Worm (Caenorhabditis elegans): ENCODE data around the gene F53E4.1.

F53E4.1 gene

DNA sequence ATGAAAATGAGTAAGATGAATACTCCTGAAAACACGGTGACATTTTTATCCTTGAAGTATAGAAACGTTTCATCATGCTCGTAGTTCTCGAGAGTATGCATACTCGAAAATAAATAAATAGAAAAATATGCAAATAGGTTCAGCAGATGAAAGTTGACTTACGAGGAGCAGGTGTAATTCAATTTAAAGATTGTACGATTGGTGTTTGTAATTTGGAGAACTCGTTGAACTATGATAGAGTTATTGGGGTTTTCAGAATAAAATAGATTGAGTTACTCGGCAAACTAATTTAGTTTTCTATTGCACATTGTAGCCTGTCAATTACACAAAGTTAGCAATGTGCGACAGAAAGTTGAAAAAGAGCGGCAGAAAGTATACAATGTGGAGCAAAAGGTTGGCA is 29.2 kb downstream of the F53E4.1 start, which contains the start of gene srz-44:
srz-44 (minus strand) TSS at position 101 of the 400 bp plus-strand sequence.
- TF ChIP-seq mab-5 (tag; optimal IDR thresholded peaks at IDR 0.05) (no peak), nhr-11 (tag; optimal IDR thresholded peaks at IDR 0.05) (no peak), crh-2 (tag; optimal IDR thresholded peaks at IDR 0.05) (no peak), R02D3.7 (tag; optimal IDR thresholded peaks at IDR 0.05) (no peak), peb-1 (tag; optimal IDR thresholded peaks at IDR 0.05) (no peak), sem-4 (tag; optimal IDR thresholded peaks at IDR 0.05) (no peak)

DNA sequence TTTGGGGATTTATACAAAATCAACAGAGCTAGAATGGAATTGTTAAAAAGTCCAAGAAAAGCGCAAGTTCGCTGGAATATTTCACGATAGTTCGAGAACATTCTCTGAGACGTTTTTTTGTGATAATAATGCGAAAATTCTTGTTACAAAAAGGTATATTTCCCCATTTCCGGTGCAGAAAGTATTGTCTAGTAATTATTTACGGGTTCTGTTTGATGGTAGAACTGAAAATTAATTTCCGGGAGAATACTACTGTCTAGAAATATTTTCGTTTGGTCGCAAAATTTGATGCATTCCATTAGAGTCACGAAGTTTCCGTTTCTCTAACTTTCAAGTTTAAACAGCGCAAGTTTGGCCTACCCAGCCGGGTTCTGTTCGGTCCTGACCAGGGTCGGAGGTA is 38.6 kb downstream of the F53E4.1 start, which contains the start of gene str-248:
str-248 (minus strand) TSS at position 101 of the 400 bp plus-strand sequence.
- TF ChIP-seq ceh-82 (tag; optimal IDR thresholded peaks at IDR 0.05) (no peak), alr-1 (tag; optimal IDR thresholded peaks at IDR 0.05) (no peak), crh-2 (tag; optimal IDR thresholded peaks at IDR 0.05) (no peak), nhr-10 (tag; optimal IDR thresholded peaks at IDR 0.05) (no peak), egl-27 (tag; optimal IDR thresholded peaks at IDR 0.05) (no peak), ceh-16 (tag; optimal IDR thresholded peaks at IDR 0.05) (no peak), nhr-12 (tag; optimal IDR thresholded peaks at IDR 0.05) (no peak), gmeb-1 (tag; optimal IDR thresholded peaks at IDR 0.05) (no peak), ztf-4 (tag; optimal IDR thresholded peaks at IDR 0.05) (no peak), lin-13 (GFP tag; optimal IDR thresholded peaks at IDR 0.05) (no peak), ztf-1 (GFP tag; conservative IDR thresholded peaks at IDR 0.05) (no peak)

DNA sequence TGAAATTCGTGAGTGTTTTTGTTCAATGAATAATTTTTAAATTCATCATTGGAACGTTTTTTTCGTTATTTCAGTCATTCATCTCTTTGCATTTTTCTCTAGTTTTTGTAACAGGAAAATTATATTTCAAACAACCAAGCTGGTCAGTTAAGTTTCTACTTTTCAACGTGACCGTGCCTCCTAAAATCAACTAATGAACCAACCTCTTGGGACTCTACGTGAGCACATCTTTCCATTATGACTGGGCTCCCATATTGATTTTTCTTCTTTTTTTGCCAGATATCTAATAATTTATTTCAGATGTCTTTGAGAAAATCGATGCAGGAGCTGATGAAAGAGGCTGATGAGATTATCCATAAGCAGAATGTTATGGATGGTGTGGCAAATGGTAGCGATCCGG is 42.5 kb downstream of the F53E4.1 start, which contains the start of gene C55A1.11:
C55A1.11 (plus strand) TSS at position 301 of the 400 bp plus-strand sequence.
- TF ChIP-seq ceh-82 (tag; optimal IDR thresholded peaks at IDR 0.05), result no peak
- no peak for TF ChIP-seq elt-3 (tag; optimal IDR thresholded peaks at IDR 0.05)
- no peak for TF ChIP-seq blmp-1 (tag; optimal IDR thresholded peaks at IDR 0.05; ENCODE audit: insufficient read depth)
- TF ChIP-seq gmeb-1 (tag; optimal IDR thresholded peaks at IDR 0.05), result no peak
- no peak for TF ChIP-seq ama-1 (optimal IDR thresholded peaks at IDR 0.05)
- no peak for TF ChIP-seq nhr-237 (tag; optimal IDR thresholded peaks at IDR 0.05)
- no peak for TF ChIP-seq snpc-4 (tag; optimal IDR thresholded peaks at IDR 0.05)
- no peak for TF ChIP-seq C34F6.9 (tag; optimal IDR thresholded peaks at IDR 0.05)
- TF ChIP-seq nhr-21 (tag; optimal IDR thresholded peaks at IDR 0.05), result no peak

DNA sequence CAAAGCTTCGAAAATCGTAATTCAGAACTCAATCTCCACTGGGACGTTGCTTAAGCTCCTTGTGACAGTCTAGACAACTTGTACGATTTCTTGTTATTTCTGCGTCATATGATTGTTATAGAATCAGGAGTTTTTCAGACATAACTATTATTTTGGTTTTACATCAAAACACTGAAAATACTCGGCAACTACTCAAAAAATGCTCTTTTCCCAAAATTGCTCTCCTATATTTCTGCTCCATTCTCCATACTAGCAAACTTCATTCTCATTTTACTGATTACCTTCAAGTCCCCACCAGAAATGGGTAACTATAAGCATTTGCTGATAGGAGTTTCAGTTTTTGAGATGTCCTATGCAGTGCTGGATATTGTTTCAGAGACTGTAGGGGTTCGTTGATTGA is 46.6 kb downstream of the F53E4.1 start, which contains the start of gene C55A1.1:
C55A1.1 (plus strand) TSS at position 301 of the 400 bp plus-strand sequence.
- TF ChIP-seq nhr-6 (tag; optimal IDR thresholded peaks at IDR 0.05) (no peak), sma-9 (GFP tag; optimal IDR thresholded peaks at IDR 0.05) (no peak), sma-9 (tag; optimal IDR thresholded peaks at IDR 0.05) (no peak), nhr-237 (tag; optimal IDR thresholded peaks at IDR 0.05) (no peak)

DNA sequence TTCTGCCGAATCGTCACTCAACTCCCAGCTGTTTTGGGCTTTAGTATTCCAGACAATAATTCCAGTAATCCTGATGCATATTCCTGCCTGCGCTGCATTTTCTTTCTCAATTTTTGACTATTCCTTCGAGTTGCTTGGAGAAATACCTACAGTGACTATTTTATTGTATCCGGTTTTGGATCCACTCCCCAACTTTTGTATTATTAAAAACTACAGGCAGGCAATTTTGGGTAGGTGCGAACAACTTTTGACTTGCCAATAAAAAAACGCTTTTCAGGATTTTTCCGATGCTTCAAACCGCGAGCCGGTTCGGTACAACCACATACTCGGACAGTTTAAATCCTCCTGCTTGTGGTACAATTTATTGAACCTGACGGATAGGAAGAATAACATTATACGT is 53.6 kb downstream of the F53E4.1 start:
- TF ChIP-seq nhr-10 (tag; optimal IDR thresholded peaks at IDR 0.05), result no peak
- TF ChIP-seq blmp-1 (tag; optimal IDR thresholded peaks at IDR 0.05; ENCODE audit: insufficient read depth), result no peak
- TF ChIP-seq mab-5 (tag; optimal IDR thresholded peaks at IDR 0.05), result no peak
- TF ChIP-seq egl-27 (tag; optimal IDR thresholded peaks at IDR 0.05), result no peak
- no peak for TF ChIP-seq ztf-11 (tag; optimal IDR thresholded peaks at IDR 0.05)
- TF ChIP-seq snpc-4 (tag; optimal IDR thresholded peaks at IDR 0.05), result no peak
- TF ChIP-seq peb-1 (tag; optimal IDR thresholded peaks at IDR 0.05), result no peak
- no peak for TF ChIP-seq sma-3 (GFP tag; optimal IDR thresholded peaks at IDR 0.05)
- TF ChIP-seq unc-39 (tag; optimal IDR thresholded peaks at IDR 0.05), result no peak
- no peak for TF ChIP-seq nhr-237 (tag; optimal IDR thresholded peaks at IDR 0.05)
- TF ChIP-seq ceh-16 (tag; optimal IDR thresholded peaks at IDR 0.05), result no peak
- no peak for TF ChIP-seq C34F6.9 (tag; optimal IDR thresholded peaks at IDR 0.05)
- TF ChIP-seq skn-1 (tag; optimal IDR thresholded peaks at IDR 0.05), result no peak
- TF ChIP-seq Y55F3AM.14 (GFP tag; optimal IDR thresholded peaks at IDR 0.05), result no peak
- no peak for TF ChIP-seq lin-11 (tag; optimal IDR thresholded peaks at IDR 0.05)
- no peak for TF ChIP-seq F13H6.1 (tag; optimal IDR thresholded peaks at IDR 0.05)
- TF ChIP-seq mbf-1 (tag; optimal IDR thresholded peaks at IDR 0.05), result no peak

DNA sequence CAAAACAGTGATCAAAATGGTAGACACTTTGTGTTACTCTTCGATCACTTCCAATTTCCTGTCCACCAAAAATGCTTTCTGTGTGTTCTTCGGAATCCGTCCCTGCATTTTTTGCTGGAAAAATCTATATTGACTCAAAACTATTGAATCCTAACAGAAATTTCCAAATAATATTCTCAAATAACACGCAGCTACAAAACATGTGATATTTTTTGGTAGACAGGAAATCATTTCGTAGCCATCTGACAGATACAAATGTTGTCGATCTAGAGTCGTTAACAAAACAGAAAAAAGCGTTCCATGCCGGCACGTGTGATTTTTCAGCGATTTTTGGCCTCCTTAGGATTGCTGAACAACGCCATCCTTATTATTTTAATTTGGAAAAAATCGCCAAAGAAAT is 55.2 kb downstream of the F53E4.1 start, which contains the start of gene str-263:
str-263 (plus strand) TSS at position 301 of the 400 bp plus-strand sequence.
- TF ChIP-seq aly-2 (tag; optimal IDR thresholded peaks at IDR 0.05) (no peak), ceh-16 (tag; optimal IDR thresholded peaks at IDR 0.05) (no peak), nhr-12 (tag; optimal IDR thresholded peaks at IDR 0.05) (no peak), fos-1 (tag; optimal IDR thresholded peaks at IDR 0.05) (no peak), ztf-4 (tag; optimal IDR thresholded peaks at IDR 0.05) (no peak), nhr-129 (tag; optimal IDR thresholded peaks at IDR 0.05) (no peak), mdl-1 (tag; optimal IDR thresholded peaks at IDR 0.05) (no peak), sma-9 (GFP tag; optimal IDR thresholded peaks at IDR 0.05) (no peak), sma-9 (tag; optimal IDR thresholded peaks at IDR 0.05) (no peak), F13H6.1 (tag; optimal IDR thresholded peaks at IDR 0.05) (no peak), sem-4 (tag; optimal IDR thresholded peaks at IDR 0.05) (no peak), alr-1 (tag; optimal IDR thresholded peaks at IDR 0.05) (no peak), lin-13 (GFP tag; optimal IDR thresholded peaks at IDR 0.05) (no peak), elt-1 (tag; optimal IDR thresholded peaks at IDR 0.05) (no peak)
